Worm (Caenorhabditis elegans): ENCODE data around the gene saeg-1.

The saeg-1 gene

ce11 chrV:10807862-10808327, 57.6 kb downstream of the saeg-1 start, which contains the start of gene plrg-1 (continued):
- TF ChIP-seq fos-1 (tag; optimal IDR thresholded peaks at IDR 0.05) (no peak), zag-1 (tag; optimal IDR thresholded peaks at IDR 0.05) (peak; percentile 54), egl-5 (tag; optimal IDR thresholded peaks at IDR 0.05) (peak; percentile 92), eor-1 (tag; optimal IDR thresholded peaks at IDR 0.05) (no peak), mml-1 (tag; optimal IDR thresholded peaks at IDR 0.05) (no peak), nhr-77 (tag; optimal IDR thresholded peaks at IDR 0.05) (peak; percentile 17), ceh-16 (tag; optimal IDR thresholded peaks at IDR 0.05) (no peak), nhr-43 (tag; optimal IDR thresholded peaks at IDR 0.05; ENCODE audit: poor library complexity, severe bottlenecking) (peak; percentile 96), ZK546.5 (tag; optimal IDR thresholded peaks at IDR 0.05) (no peak)

- TF ChIP-seq nhr-11 (tag; optimal IDR thresholded peaks at IDR 0.05), result no peak
- no peak for TF ChIP-seq pqm-1 (tag; optimal IDR thresholded peaks at IDR 0.05)
- no peak for TF ChIP-seq nhr-43 (tag; optimal IDR thresholded peaks at IDR 0.05; ENCODE audit: poor library complexity, severe bottlenecking)
- TF ChIP-seq fkh-10 (GFP tag; optimal IDR thresholded peaks at IDR 0.05), result no peak
- no peak for TF ChIP-seq skn-1 (tag; optimal IDR thresholded peaks at IDR 0.05)
- TF ChIP-seq jun-1 (tag; optimal IDR thresholded peaks at IDR 0.05), result no peak
- TF ChIP-seq nhr-23 (tag; optimal IDR thresholded peaks at IDR 0.05), result no peak
- TF ChIP-seq elt-1 (tag; optimal IDR thresholded peaks at IDR 0.05), result no peak
- TF ChIP-seq ztf-11 (tag; optimal IDR thresholded peaks at IDR 0.05), result no peak
- no peak for TF ChIP-seq nhr-28 (tag; optimal IDR thresholded peaks at IDR 0.05)
- TF ChIP-seq nhr-76 (tag; optimal IDR thresholded peaks at IDR 0.05), result no peak
- no peak for TF ChIP-seq R02D3.7 (tag; optimal IDR thresholded peaks at IDR 0.05)
- no peak for TF ChIP-seq ama-1 (optimal IDR thresholded peaks at IDR 0.05)
- TF ChIP-seq fkh-2 (tag; optimal IDR thresholded peaks at IDR 0.05), result no peak
- no peak for TF ChIP-seq nfya-1 (tag; optimal IDR thresholded peaks at IDR 0.05; ENCODE audit: insufficient read depth)
- no peak for TF ChIP-seq nhr-77 (tag; optimal IDR thresholded peaks at IDR 0.05)
- no peak for TF ChIP-seq aly-2 (tag; optimal IDR thresholded peaks at IDR 0.05)
- no peak for TF ChIP-seq pha-4 (tag; optimal IDR thresholded peaks at IDR 0.05)
- no peak for TF ChIP-seq mml-1 (tag; optimal IDR thresholded peaks at IDR 0.05)
- no peak for TF ChIP-seq mdl-1 (tag; optimal IDR thresholded peaks at IDR 0.05)
These were observed 59.6 kb downstream of the saeg-1 start, which contains the start of gene prp-38 for ce11 chrV:10805934-10806333. Gene prp-38, minus strand, starts transcription at chrV:10806034.

ce11 chrV:10804374-10804773, 61.1 kb downstream of the saeg-1 start, which contains the start of gene secs-1:
Gene secs-1, minus strand, starts transcription at chrV:10804474.
- TF ChIP-seq aly-2 (tag; optimal IDR thresholded peaks at IDR 0.05) (no peak), ceh-82 (tag; optimal IDR thresholded peaks at IDR 0.05) (no peak), daf-12 (tag; optimal IDR thresholded peaks at IDR 0.05) (no peak), elt-2 (tag; optimal IDR thresholded peaks at IDR 0.05) (no peak), lin-15B (tag; optimal IDR thresholded peaks at IDR 0.05) (no peak), pqm-1 (tag; optimal IDR thresholded peaks at IDR 0.05) (no peak), nhr-67 (tag; optimal IDR thresholded peaks at IDR 0.05) (no peak), nhr-28 (tag; optimal IDR thresholded peaks at IDR 0.05) (no peak), fos-1 (tag; optimal IDR thresholded peaks at IDR 0.05) (no peak), nfya-1 (tag; optimal IDR thresholded peaks at IDR 0.05; ENCODE audit: insufficient read depth) (no peak), ceh-28 (tag; optimal IDR thresholded peaks at IDR 0.05) (no peak), R02D3.7 (tag; optimal IDR thresholded peaks at IDR 0.05) (no peak)

All from whole organism, L3 larva.